Fruit fly (Drosophila melanogaster) whole organism, embryonic: ENCODE results near the gene CG12289.

Experiments
- Aef1 ChIP-seq: fragments of 200-800 bp; sonication (Bioruptor generic); IDR thresholded peaks from 3 replicates; pipeline ENCODE4 v1.3.6; 2022; ENCODE audit warnings: missing biosample characterization, missing genetic modification characterization
- BEAF-32 ChIP-seq: fragments of 200-800 bp; sonication (Bioruptor generic); optimal IDR thresholded peaks from 3 replicates; lab custom pipeline; 2017; ENCODE audit warnings: missing biosample characterization, missing genetic modification characterization, mild to moderate bottlenecking, moderate library complexity, missing genetic modification reagents
- CG10565 ChIP-seq: fragments of 200-800 bp; sonication (Bioruptor generic); optimal IDR thresholded peaks from 3 replicates; lab custom pipeline; 2016; ENCODE audit warnings: missing biosample characterization, mild to moderate bottlenecking, missing genetic modification characterization
- CG10979 ChIP-seq: fragments of 200-800 bp; sonication (Bioruptor generic); optimal IDR thresholded peaks from 2 replicates; lab custom pipeline; 2018; ENCODE audit warnings: missing biosample characterization, mild to moderate bottlenecking, missing genetic modification characterization, moderate library complexity
- CG11504 ChIP-seq: fragments of 200-800 bp; sonication (Bioruptor generic); optimal IDR thresholded peaks from 3 replicates; lab custom pipeline; 2019; ENCODE audit warnings: missing biosample characterization, mild to moderate bottlenecking, missing genetic modification characterization, moderate library complexity
- CG11560 ChIP-seq: fragments of 200-800 bp; sonication (Bioruptor generic); IDR thresholded peaks from 3 replicates; pipeline ENCODE4 v1.3.6; 2022; ENCODE audit warnings: missing biosample characterization, missing genetic modification characterization
- CG13424 ChIP-seq: fragments of 200-800 bp; sonication (Bioruptor generic); optimal IDR thresholded peaks from 2 replicates; lab custom pipeline; 2019; ENCODE audit warnings: missing biosample characterization, mild to moderate bottlenecking, missing genetic modification characterization, moderate library complexity
- CG15514 ChIP-seq: fragments of 200-800 bp; sonication (Bioruptor generic); optimal IDR thresholded peaks from 3 replicates; lab custom pipeline; 2017; ENCODE audit warnings: missing biosample characterization, missing genetic modification characterization, mild to moderate bottlenecking, moderate library complexity, missing genetic modification reagents
- CG15696 ChIP-seq: fragments of 200-800 bp; sonication (Bioruptor generic); optimal IDR thresholded peaks from 2 replicates; lab custom pipeline; 2019; ENCODE audit warnings: missing biosample characterization, mild to moderate bottlenecking, missing genetic modification characterization, moderate library complexity
- CG17829 ChIP-seq: fragments of 200-800 bp; optimal IDR thresholded peaks from 2 replicates; lab custom pipeline; 2019; ENCODE audit warnings: missing biosample characterization, mild to moderate bottlenecking, missing genetic modification characterization, moderate library complexity
- CG18599 ChIP-seq: fragments of 200-800 bp; sonication (Bioruptor generic); optimal IDR thresholded peaks from 3 replicates; lab custom pipeline; 2017; ENCODE audit warnings: missing biosample characterization, missing genetic modification characterization, mild to moderate bottlenecking, moderate library complexity, missing genetic modification reagents
- CG2712 ChIP-seq: fragments of 200-800 bp; optimal IDR thresholded peaks from 3 replicates; lab custom pipeline; 2019; ENCODE audit warnings: missing biosample characterization, mild to moderate bottlenecking, missing genetic modification characterization, moderate library complexity
- CG30403 ChIP-seq: fragments of 200-800 bp; sonication (Bioruptor generic); optimal IDR thresholded peaks from 3 replicates; lab custom pipeline; 2016; ENCODE audit warnings: missing biosample characterization, missing genetic modification characterization
- CG31441 ChIP-seq: fragments of 200-800 bp; sonication (Bioruptor generic); IDR thresholded peaks from 2 replicates; pipeline ENCODE4 v1.3.6; 2022; ENCODE audit warnings: missing biosample characterization, missing genetic modification characterization
- CG33557 ChIP-seq: fragments of 200-800 bp; sonication (Bioruptor generic); optimal IDR thresholded peaks from 2 replicates; lab custom pipeline; 2019; ENCODE audit warnings: missing biosample characterization, mild to moderate bottlenecking, missing genetic modification characterization, moderate library complexity
- CG3407 ChIP-seq: fragments of 200-800 bp; sonication (Bioruptor generic); optimal IDR thresholded peaks from 2 replicates; lab custom pipeline; 2018; ENCODE audit warnings: missing biosample characterization, mild to moderate bottlenecking, missing genetic modification characterization
- CG4328 ChIP-seq: fragments of 200-800 bp; sonication (Bioruptor generic); optimal IDR thresholded peaks from 3 replicates; lab custom pipeline; 2017; ENCODE audit warnings: missing biosample characterization, missing genetic modification reagents, missing genetic modification characterization
- CG4707 ChIP-seq: fragments of 200-800 bp; sonication (Bioruptor generic); optimal IDR thresholded peaks from 2 replicates; lab custom pipeline; 2018; ENCODE audit warnings: missing biosample characterization, mild to moderate bottlenecking, missing genetic modification characterization, moderate library complexity
- CG6175 ChIP-seq: fragments of 200-800 bp; sonication (Bioruptor generic); IDR thresholded peaks from 3 replicates; pipeline ENCODE4 v1.3.6; 2022; ENCODE audit warnings: missing biosample characterization, missing genetic modification characterization
- CG6254 ChIP-seq: fragments of 200-800 bp; sonication (Bioruptor generic); optimal IDR thresholded peaks from 3 replicates; lab custom pipeline; 2017; ENCODE audit warnings: mild to moderate bottlenecking, missing biosample characterization, missing genetic modification reagents, missing genetic modification characterization
- CG8924 ChIP-seq: fragments of 200-800 bp; optimal IDR thresholded peaks from 3 replicates; lab custom pipeline; 2019; ENCODE audit warnings: missing biosample characterization, mild to moderate bottlenecking, missing genetic modification characterization, moderate library complexity
- CG9215 ChIP-seq: fragments of 200-800 bp; sonication (Bioruptor generic); IDR thresholded peaks from 2 replicates; pipeline ENCODE4 v1.3.6; 2022; ENCODE audit warnings: missing biosample characterization, missing genetic modification characterization
- CG9876 ChIP-seq: fragments of 200-800 bp; sonication (Bioruptor generic); optimal IDR thresholded peaks from 2 replicates; lab custom pipeline; 2016; ENCODE audit warnings: missing biosample characterization, missing genetic modification characterization
- CHES-1-like ChIP-seq: fragments of 200-800 bp; sonication (Bioruptor generic); optimal IDR thresholded peaks from 2 replicates; lab custom pipeline; 2016; ENCODE audit warnings: missing biosample characterization, missing genetic modification characterization
- CoRest ChIP-seq: fragments of 200-800 bp; sonication (Bioruptor generic); optimal IDR thresholded peaks from 3 replicates; lab custom pipeline; 2018; ENCODE audit warnings: missing biosample characterization, mild to moderate bottlenecking, missing genetic modification characterization, moderate library complexity
- D19A ChIP-seq: fragments of 200-800 bp; optimal IDR thresholded peaks from 3 replicates; lab custom pipeline; 2019; ENCODE audit warnings: missing biosample characterization, mild to moderate bottlenecking, missing genetic modification characterization, moderate library complexity
- Doc3 ChIP-seq: fragments of 200-800 bp; sonication (Bioruptor generic); IDR thresholded peaks from 3 replicates; pipeline ENCODE4 v1.3.6; 2022; ENCODE audit warnings: missing biosample characterization, missing genetic modification characterization; ENCODE audit not compliant: partially characterized antibody
- Gsc ChIP-seq: fragments of 200-800 bp; sonication (Bioruptor generic); IDR thresholded peaks from 2 replicates; pipeline ENCODE4 v1.3.6; 2022; ENCODE audit warnings: missing biosample characterization, missing genetic modification characterization
- H2.0 ChIP-seq: fragments of 200-800 bp; sonication (Bioruptor generic); IDR thresholded peaks from 2 replicates; pipeline ENCODE4 v1.3.6; 2022; ENCODE audit warnings: missing biosample characterization, missing genetic modification characterization
- Lhr ChIP-seq: fragments of 200-800 bp; sonication (Bioruptor generic); optimal IDR thresholded peaks from 3 replicates; lab custom pipeline; 2017; ENCODE audit warnings: mild to moderate bottlenecking, missing biosample characterization, missing genetic modification reagents, missing genetic modification characterization
- Max ChIP-seq: fragments of 200-800 bp; sonication (Bioruptor generic); optimal IDR thresholded peaks from 2 replicates; lab custom pipeline; 2016; ENCODE audit warnings: missing biosample characterization, mild to moderate bottlenecking, missing genetic modification characterization
- NC2β ChIP-seq: fragments of 200-800 bp; sonication (Bioruptor generic); optimal IDR thresholded peaks from 2 replicates; lab custom pipeline; 2016; ENCODE audit warnings: missing biosample characterization, missing genetic modification characterization
- Oaz ChIP-seq: fragments of 200-800 bp; sonication (Bioruptor generic); IDR thresholded peaks from 2 replicates; pipeline ENCODE4 v1.3.6; 2022; ENCODE audit warnings: missing biosample characterization, missing genetic modification characterization
- Opbp ChIP-seq: fragments of 200-800 bp; sonication (Bioruptor generic); IDR thresholded peaks from 3 replicates; pipeline ENCODE4 v1.3.6; 2022; ENCODE audit warnings: missing biosample characterization, missing genetic modification characterization; ENCODE audit not compliant: partially characterized antibody
- Six4 ChIP-seq: fragments of 200-800 bp; sonication (Bioruptor generic); optimal IDR thresholded peaks from 2 replicates; lab custom pipeline; 2016; ENCODE audit warnings: missing biosample characterization, missing genetic modification characterization
- Ssrp ChIP-seq: fragments of 200-800 bp; sonication (Bioruptor generic); optimal IDR thresholded peaks from 2 replicates; lab custom pipeline; 2018; ENCODE audit warnings: missing biosample characterization, mild to moderate bottlenecking, missing genetic modification characterization, moderate library complexity
- ato ChIP-seq: fragments of 200-800 bp; sonication (Bioruptor generic); IDR thresholded peaks from 2 replicates; pipeline ENCODE4 v1.3.6; 2022; ENCODE audit warnings: missing biosample characterization, missing genetic modification characterization; ENCODE audit not compliant: partially characterized antibody
- chif ChIP-seq, 2 experiments: fragments of 200-800 bp; sonication (Bioruptor generic); optimal IDR thresholded peaks; 3 replicates each; lab custom pipeline; 2016; ENCODE audit warnings: missing biosample characterization in 2 of 2, missing genetic modification characterization in 2 of 2
- en ChIP-seq: fragments of 200-800 bp; sonication (Bioruptor generic); optimal IDR thresholded peaks from 2 replicates; lab custom pipeline; 2016; ENCODE audit warnings: missing biosample characterization, missing genetic modification characterization
- esg ChIP-seq: fragments of 200-800 bp; sonication (Bioruptor generic); conservative IDR thresholded peaks from 2 replicates; pipeline ENCODE4 v1.3.6; 2022; ENCODE audit warnings: missing biosample characterization, missing genetic modification characterization
- ind ChIP-seq: fragments of 200-800 bp; sonication (Bioruptor generic); optimal IDR thresholded peaks from 3 replicates; lab custom pipeline; 2016; ENCODE audit warnings: missing biosample characterization, missing genetic modification characterization
- lilli ChIP-seq: fragments of 200-800 bp; sonication (Bioruptor generic); optimal IDR thresholded peaks from 3 replicates; lab custom pipeline; 2016; ENCODE audit warnings: missing biosample characterization, missing genetic modification characterization
- lmd ChIP-seq: fragments of 200-800 bp; sonication (Bioruptor generic); IDR thresholded peaks from 2 replicates; pipeline ENCODE4 v1.3.6; 2022; ENCODE audit warnings: missing biosample characterization, missing genetic modification characterization
- nmo ChIP-seq: fragments of 200-800 bp; sonication (Bioruptor generic); optimal IDR thresholded peaks from 2 replicates; lab custom pipeline; 2018; ENCODE audit warnings: missing biosample characterization, mild to moderate bottlenecking, missing genetic modification characterization, moderate library complexity
- scrt ChIP-seq: fragments of 200-800 bp; sonication (Bioruptor generic); optimal IDR thresholded peaks from 2 replicates; lab custom pipeline; 2018; ENCODE audit warnings: missing biosample characterization, mild to moderate bottlenecking, missing genetic modification characterization, moderate library complexity
- seq ChIP-seq: fragments of 200-800 bp; sonication (Bioruptor generic); IDR thresholded peaks from 2 replicates; pipeline ENCODE4 v1.3.6; 2022; ENCODE audit warnings: missing biosample characterization, missing genetic modification characterization
- shn ChIP-seq: fragments of 200-800 bp; sonication (Bioruptor generic); optimal IDR thresholded peaks from 3 replicates; lab custom pipeline; 2016; ENCODE audit warnings: missing biosample characterization, missing genetic modification characterization
- sqz ChIP-seq: fragments of 200-800 bp; sonication (Bioruptor generic); optimal IDR thresholded peaks from 3 replicates; lab custom pipeline; 2018; ENCODE audit warnings: missing biosample characterization, mild to moderate bottlenecking, missing genetic modification characterization
- trh ChIP-seq: fragments of 200-800 bp; sonication (Bioruptor generic); optimal IDR thresholded peaks from 2 replicates; lab custom pipeline; 2016; ENCODE audit warnings: missing biosample characterization, missing genetic modification characterization
- twi ChIP-seq: fragments of 200-800 bp; optimal IDR thresholded peaks from 2 replicates; lab custom pipeline; 2019; ENCODE audit warnings: missing biosample characterization, mild to moderate bottlenecking, missing genetic modification characterization, moderate library complexity
- vvl ChIP-seq: fragments of 200-800 bp; sonication (Bioruptor generic); IDR thresholded peaks from 2 replicates; pipeline ENCODE4 v1.3.6; 2022; ENCODE audit warnings: missing biosample characterization, missing genetic modification characterization

Gene CG12289

DNA sequence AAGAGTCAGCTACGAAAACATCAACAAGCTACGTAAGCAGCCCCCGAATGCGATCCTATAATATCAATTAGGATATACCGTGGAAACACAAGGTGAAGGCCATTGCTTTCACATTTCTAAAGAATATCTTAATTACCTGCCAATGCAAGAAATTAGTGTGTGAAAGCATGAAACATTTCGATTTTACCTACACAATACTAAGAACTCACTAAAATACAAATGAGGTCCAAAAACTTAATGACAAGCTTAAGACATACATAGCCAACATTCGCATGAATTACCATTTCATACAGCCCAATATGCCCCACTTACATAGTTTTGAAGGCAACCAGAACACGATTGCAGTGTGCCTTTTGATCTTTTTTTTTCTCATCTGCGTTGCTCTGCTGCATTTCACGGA lies 28.6 kb downstream of the CG12289 start (continued):
- TF ChIP-seq D19A (tag; lab: Kevin White, UChicago) (peak; percentile 42), NC2β (GFP tag; lab: Kevin White, UChicago) (peak; percentile 11), CG10565 (no peak), Gsc (GFP tag; lab: Robert Waterston, UW) (no peak), esg (GFP tag; lab: Robert Waterston, UW) (peak; percentile 43), CG11560 (tag; lab: Robert Waterston, UW) (no peak), CG11504 (peak; percentile 51), CG17829 (tag; lab: Kevin White, UChicago) (peak; percentile 35), Ssrp (peak; percentile 54), CHES-1-like (no peak), lilli (GFP tag; lab: Kevin White, UChicago) (peak; percentile 16), CG9215 (GFP tag; lab: Robert Waterston, UW) (no peak), sqz (GFP tag; lab: Kevin White, UChicago) (no peak), shn (GFP tag; lab: Kevin White, UChicago) (peak; percentile 22), CG6254 (GFP tag; lab: Kevin White, UChicago) (no peak), Opbp (GFP tag; lab: Robert Waterston, UW) (no peak), scrt (GFP tag; lab: Kevin White, UChicago) (no peak), CG33557 (GFP tag; lab: Kevin White, UChicago) (no peak), en (peak; percentile 6), nmo (no peak), Max (GFP tag; lab: Kevin White, UChicago) (no peak), CG6175 (GFP tag; lab: Robert Waterston, UW) (no peak), CG31441 (peak; percentile 57), lmd (GFP tag; lab: Robert Waterston, UW) (peak; percentile 32; the same call in 1 of the 2 replicates), CG18599 (GFP tag; lab: Kevin White, UChicago) (no peak), Lhr (GFP tag; lab: Kevin White, UChicago) (peak; percentile 1), Oaz (no peak), vvl (GFP tag; lab: Robert Waterston, UW) (peak; percentile 46; the same call in 1 of the 2 replicates), Doc3 (GFP tag; lab: Robert Waterston, UW) (no peak), CG15514 (GFP tag; lab: Kevin White, UChicago) (no peak), CG2712 (tag; lab: Kevin White, UChicago) (peak; percentile 48), H2.0 (no peak), CoRest (tag; lab: Kevin White, UChicago) (peak; percentile 65), chif (GFP tag; optimal IDR thresholded peaks at IDR 0.05; lab: Kevin White, UChicago) (peak; percentile 20 to 44), ato (GFP tag; lab: Robert Waterston, UW) (no peak), CG4707 (GFP tag; lab: Kevin White, UChicago) (no peak), CG3407 (no peak), Six4 (GFP tag; lab: Kevin White, UChicago) (peak; percentile 14), CG10979 (tag; lab: Kevin White, UChicago) (peak; percentile 58), ind (GFP tag; lab: Kevin White, UChicago) (peak; percentile 32), BEAF-32 (no peak), CG9876 (GFP tag; lab: Kevin White, UChicago) (no peak), CG30403 (GFP tag; lab: Kevin White, UChicago) (peak; percentile 38), twi (tag; lab: Kevin White, UChicago) (no peak), Aef1 (GFP tag; lab: Robert Waterston, UW) (0 out of 3 replicates have a peak, but pooled peaks have one; percentile 12), CG4328 (GFP tag; lab: Kevin White, UChicago) (no peak), CG13424 (tag; lab: Kevin White, UChicago) (peak; percentile 28), CG15696 (no peak), seq (GFP tag; lab: Robert Waterston, UW) (peak; percentile 44; the same call in 1 of the 2 replicates), CG8924 (peak; percentile 40), trh (GFP tag; lab: Kevin White, UChicago) (no peak)
